Fruit fly (Drosophila melanogaster): ENCODE measurements around the gene CG13796.

The CG13796 gene

dm6 chr2L:7690961-7691360 is 41.5 kb downstream of the CG13796 start, which contains the start of gene CG18585:
Gene CG18585 (minus strand): TSS chr2L:7691061.
- TF ChIP-seq h (GFP tag; optimal IDR thresholded peaks at IDR 0.05) (no peak), Hr78 (GFP tag; optimal IDR thresholded peaks at IDR 0.05) (no peak), usp (GFP tag; optimal IDR thresholded peaks at IDR 0.05) (no peak), sv (GFP tag; optimal IDR thresholded peaks at IDR 0.05) (no peak), lola (GFP tag; optimal IDR thresholded peaks at IDR 0.05) (no peak), Dfd (GFP tag; optimal IDR thresholded peaks at IDR 0.05) (no peak), Hnf4 (GFP tag; optimal IDR thresholded peaks at IDR 0.05) (no peak), Hr83 (GFP tag; optimal IDR thresholded peaks at IDR 0.05; ENCODE audit: poor library complexity, severe bottlenecking) (no peak), brk (GFP tag; optimal IDR thresholded peaks at IDR 0.05) (no peak), Myc (optimal IDR thresholded peaks at IDR 0.05) (no peak), Rel (GFP tag; optimal IDR thresholded peaks at IDR 0.05) (no peak), Rel (tag; optimal IDR thresholded peaks at IDR 0.05) (no peak), tai (GFP tag; optimal IDR thresholded peaks at IDR 0.05) (no peak)

DNA sequence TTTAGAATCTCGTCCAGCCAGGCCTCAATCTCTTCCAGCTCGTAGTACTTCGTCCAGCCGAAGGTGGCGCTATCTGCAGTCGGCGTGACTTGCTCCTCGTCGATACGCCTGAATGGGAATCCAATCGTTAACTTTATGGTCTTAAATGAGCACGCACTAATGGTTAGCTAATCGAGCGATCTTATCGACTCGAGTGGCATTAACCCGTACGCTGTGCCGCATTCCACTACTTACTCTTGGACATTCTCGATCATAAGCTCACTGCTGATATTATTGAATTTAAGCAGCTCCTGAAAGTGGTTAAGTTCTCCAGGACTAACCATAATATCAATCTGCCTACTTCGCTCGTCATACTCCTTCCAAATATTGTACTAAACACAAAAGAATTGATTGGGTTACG is 42.0 kb downstream of the CG13796 start:
- TF ChIP-seq pan (optimal IDR thresholded peaks at IDR 0.05), result no peak
- TF ChIP-seq Vsx2 (GFP tag; optimal IDR thresholded peaks at IDR 0.05; ENCODE audit: partially characterized antibody), result no peak
- no peak for TF ChIP-seq rgr (GFP tag; optimal IDR thresholded peaks at IDR 0.05)
- TF ChIP-seq psq (GFP tag; optimal IDR thresholded peaks at IDR 0.05), result no peak

- peak; percentile 69 for TF ChIP-seq h (GFP tag; optimal IDR thresholded peaks at IDR 0.05)
- no peak for TF ChIP-seq woc (GFP tag; optimal IDR thresholded peaks at IDR 0.05)
- no peak for TF ChIP-seq GATAd (GFP tag; optimal IDR thresholded peaks at IDR 0.05)
- TF ChIP-seq OdsH (GFP tag; optimal IDR thresholded peaks at IDR 0.05), result no peak
- TF ChIP-seq CrebA (GFP tag; optimal IDR thresholded peaks at IDR 0.05; ENCODE audit: borderline replicate concordance), result peak; percentile 50
- no peak for TF ChIP-seq Rel (GFP tag; optimal IDR thresholded peaks at IDR 0.05)
- peak; percentile 35 for TF ChIP-seq Rel (tag; optimal IDR thresholded peaks at IDR 0.05)
- TF ChIP-seq Dif (GFP tag; optimal IDR thresholded peaks at IDR 0.05; ENCODE audit: partially characterized antibody), result no peak
- TF ChIP-seq jim (GFP tag; optimal IDR thresholded peaks at IDR 0.05), result no peak
- TF ChIP-seq br (GFP tag; optimal IDR thresholded peaks at IDR 0.05), result no peak
- TF ChIP-seq Jra (GFP tag; optimal IDR thresholded peaks at IDR 0.05), result no peak
- TF ChIP-seq CG32264 (GFP tag; optimal IDR thresholded peaks at IDR 0.05), result no peak
Measured at dm6 chr2L:7685290-7685689, 47.2 kb downstream of the CG13796 start.

DNA sequence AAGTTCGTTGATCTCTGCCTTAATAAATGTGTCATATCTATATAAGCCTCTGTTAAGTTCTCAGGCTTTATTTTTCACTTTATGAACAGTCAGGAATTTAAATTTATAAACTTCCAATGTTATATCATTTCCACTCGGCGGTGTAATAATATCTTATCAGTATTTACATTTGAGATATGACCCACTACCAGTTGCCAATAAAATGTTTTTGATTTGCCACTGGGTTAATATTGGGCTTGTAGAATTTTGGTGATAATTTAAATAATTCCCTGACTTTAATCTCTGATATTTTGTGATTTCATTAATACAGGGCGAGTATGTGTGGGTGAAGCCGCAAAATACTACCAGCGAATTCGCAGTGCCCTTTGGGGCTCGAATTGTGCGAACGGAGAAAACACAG is 52.2 kb downstream of the CG13796 start:
- TF ChIP-seq dl (GFP tag; optimal IDR thresholded peaks at IDR 0.05; ENCODE audit: insufficient read depth in 1 of 2, partially characterized antibody in 2 of 2) (no peak), CG9705 (GFP tag; optimal IDR thresholded peaks at IDR 0.05) (no peak), CG32264 (GFP tag; optimal IDR thresholded peaks at IDR 0.05) (no peak), Hnf4 (GFP tag; optimal IDR thresholded peaks at IDR 0.05) (no peak), lola (GFP tag; optimal IDR thresholded peaks at IDR 0.05) (no peak), HLH106 (tag; optimal IDR thresholded peaks at IDR 0.05) (no peak), psq (GFP tag; optimal IDR thresholded peaks at IDR 0.05) (no peak), rgr (GFP tag; optimal IDR thresholded peaks at IDR 0.05) (no peak), foxo (GFP tag; optimal IDR thresholded peaks at IDR 0.05) (no peak), ey (GFP tag; optimal IDR thresholded peaks at IDR 0.05) (no peak), usp (GFP tag; optimal IDR thresholded peaks at IDR 0.05) (no peak), Hr83 (GFP tag; optimal IDR thresholded peaks at IDR 0.05; ENCODE audit: poor library complexity, severe bottlenecking) (no peak)

- TF ChIP-seq br (GFP tag; optimal IDR thresholded peaks at IDR 0.05) (peak; percentile 15), Jra (GFP tag; optimal IDR thresholded peaks at IDR 0.05) (peak; percentile 32), CG9705 (GFP tag; optimal IDR thresholded peaks at IDR 0.05) (no peak), Hr83 (GFP tag; optimal IDR thresholded peaks at IDR 0.05; ENCODE audit: poor library complexity, severe bottlenecking) (peak; percentile 19), CrebA (GFP tag; optimal IDR thresholded peaks at IDR 0.05; ENCODE audit: borderline replicate concordance) (no peak), Myc (optimal IDR thresholded peaks at IDR 0.05) (no peak), GATAd (GFP tag; optimal IDR thresholded peaks at IDR 0.05) (no peak), N (GFP tag; optimal IDR thresholded peaks at IDR 0.05) (no peak), Vsx2 (GFP tag; optimal IDR thresholded peaks at IDR 0.05; ENCODE audit: partially characterized antibody) (peak; percentile 87), tai (GFP tag; optimal IDR thresholded peaks at IDR 0.05) (no peak), ey (GFP tag; optimal IDR thresholded peaks at IDR 0.05) (no peak), Abd-B (GFP tag; optimal IDR thresholded peaks at IDR 0.05) (no peak), Rel (GFP tag; optimal IDR thresholded peaks at IDR 0.05) (no peak), Rel (tag; optimal IDR thresholded peaks at IDR 0.05) (peak; percentile 99), Dfd (GFP tag; optimal IDR thresholded peaks at IDR 0.05) (no peak), h (GFP tag; optimal IDR thresholded peaks at IDR 0.05) (peak; percentile 46), OdsH (GFP tag; optimal IDR thresholded peaks at IDR 0.05) (no peak), foxo (GFP tag; optimal IDR thresholded peaks at IDR 0.05) (no peak), Sp1 (GFP tag; optimal IDR thresholded peaks at IDR 0.05) (no peak), dmrt93B (GFP tag; optimal IDR thresholded peaks at IDR 0.05) (no peak), Hr78 (GFP tag; optimal IDR thresholded peaks at IDR 0.05) (no peak), sage (GFP tag; optimal IDR thresholded peaks at IDR 0.05) (no peak), woc (GFP tag; optimal IDR thresholded peaks at IDR 0.05) (no peak), fru (GFP tag; optimal IDR thresholded peaks at IDR 0.05) (no peak), psq (GFP tag; optimal IDR thresholded peaks at IDR 0.05) (no peak), rgr (GFP tag; optimal IDR thresholded peaks at IDR 0.05) (peak; percentile 43), CG32264 (GFP tag; optimal IDR thresholded peaks at IDR 0.05) (no peak), HLH106 (tag; optimal IDR thresholded peaks at IDR 0.05) (no peak), pan (optimal IDR thresholded peaks at IDR 0.05) (no peak), jim (GFP tag; optimal IDR thresholded peaks at IDR 0.05) (no peak), dl (GFP tag; optimal IDR thresholded peaks at IDR 0.05; ENCODE audit: insufficient read depth in 1 of 2, partially characterized antibody in 2 of 2) (no peak)
Measured at dm6 chr2L:7678095-7678784, 54.2 kb downstream of the CG13796 start.
